Fruit fly (Drosophila melanogaster) whole organism, adult: ENCODE results near the gene CG43175.

Experiments used
- CG11617 ChIP-seq: fragments of 200-800 bp; sonication (Bioruptor generic); optimal IDR thresholded peaks from 2 replicates; lab custom pipeline; 2017; ENCODE audit warnings: mild to moderate bottlenecking, missing biosample characterization, missing genetic modification reagents, missing genetic modification characterization
- CG12768 ChIP-seq: fragments of 200-800 bp; sonication (Bioruptor generic); optimal IDR thresholded peaks from 2 replicates; lab custom pipeline; 2017; ENCODE audit warnings: missing biosample characterization, missing genetic modification characterization, mild to moderate bottlenecking, moderate library complexity, missing genetic modification reagents
- CG14711 ChIP-seq: fragments of 200-800 bp; sonication (Bioruptor generic); optimal IDR thresholded peaks from 2 replicates; lab custom pipeline; 2018; ENCODE audit warnings: missing biosample characterization, mild to moderate bottlenecking, missing genetic modification characterization, moderate library complexity
- CG1620 ChIP-seq: fragments of 200-800 bp; sonication (Bioruptor generic); optimal IDR thresholded peaks from 2 replicates; lab custom pipeline; 2016; ENCODE audit warnings: missing biosample characterization, missing genetic modification characterization
- CG33017 ChIP-seq: fragments of 200-800 bp; sonication (Bioruptor generic); optimal IDR thresholded peaks from 2 replicates; lab custom pipeline; 2018; ENCODE audit warnings: missing biosample characterization, mild to moderate bottlenecking, missing genetic modification characterization, moderate library complexity
- CG5204 ChIP-seq: fragments of 200-800 bp; sonication (Bioruptor generic); optimal IDR thresholded peaks from 2 replicates; lab custom pipeline; 2016; ENCODE audit warnings: missing biosample characterization, missing genetic modification characterization
- CG7045 ChIP-seq: fragments of 200-800 bp; sonication (Bioruptor generic); optimal IDR thresholded peaks from 2 replicates; lab custom pipeline; 2017; ENCODE audit warnings: missing biosample characterization, mild to moderate bottlenecking, missing genetic modification characterization
- CG7101 ChIP-seq: fragments of 200-800 bp; sonication (Bioruptor generic); optimal IDR thresholded peaks from 2 replicates; lab custom pipeline; 2018; ENCODE audit warnings: missing biosample characterization, mild to moderate bottlenecking, missing genetic modification characterization, moderate library complexity
- Clk ChIP-seq: fragments of 200-800 bp; sonication (Bioruptor generic); optimal IDR thresholded peaks from 2 replicates; lab custom pipeline; 2017; ENCODE audit warnings: missing biosample characterization, missing genetic modification characterization
- Crg-1 ChIP-seq: fragments of 200-800 bp; sonication (Bioruptor generic); optimal IDR thresholded peaks from 2 replicates; lab custom pipeline; 2016; ENCODE audit warnings: missing biosample characterization, missing genetic modification characterization
- Hr96 ChIP-seq: fragments of 200-800 bp; sonication (Bioruptor generic); optimal IDR thresholded peaks from 2 replicates; lab custom pipeline; 2016; ENCODE audit warnings: missing biosample characterization, missing genetic modification characterization
- Mnt ChIP-seq: fragments of 200-800 bp; sonication (Bioruptor generic); optimal IDR thresholded peaks from 2 replicates; lab custom pipeline; 2016; ENCODE audit warnings: missing biosample characterization, mild to moderate bottlenecking, missing genetic modification characterization
- bab1 ChIP-seq: fragments of 200-800 bp; sonication (Bioruptor generic); optimal IDR thresholded peaks from 3 replicates; lab custom pipeline; 2019; ENCODE audit warnings: missing biosample characterization, mild to moderate bottlenecking, missing genetic modification characterization, moderate library complexity
- cic ChIP-seq: fragments of 200-800 bp; sonication (Bioruptor generic); optimal IDR thresholded peaks from 2 replicates; lab custom pipeline; 2017; ENCODE audit warnings: missing biosample characterization, mild to moderate bottlenecking, missing genetic modification characterization, moderate library complexity
- cnc ChIP-seq, 2 experiments: fragments of >200 bp; optimal IDR thresholded peaks; 2 replicates each; lab custom pipeline; 2017
- kay ChIP-seq: fragments of 200-800 bp; sonication (Bioruptor generic); peaks from one replicate; lab custom pipeline; 2016; ENCODE audit warnings: missing biosample characterization, missing genetic modification characterization, borderline replicate concordance
- ovo ChIP-seq: fragments of 200-800 bp; sonication (Bioruptor generic); optimal IDR thresholded peaks from 2 replicates; lab custom pipeline; 2016; ENCODE audit warnings: missing biosample characterization, missing genetic modification characterization
- pad ChIP-seq: fragments of 200-800 bp; sonication (Bioruptor generic); optimal IDR thresholded peaks from 3 replicates; lab custom pipeline; 2017; ENCODE audit warnings: missing biosample characterization, missing genetic modification characterization, mild to moderate bottlenecking, moderate library complexity, missing genetic modification reagents
- tj ChIP-seq: fragments of 200-800 bp; sonication (Bioruptor generic); optimal IDR thresholded peaks from 3 replicates; lab custom pipeline; 2017; ENCODE audit warnings: missing biosample characterization, mild to moderate bottlenecking, missing genetic modification characterization, moderate library complexity
- toe ChIP-seq: fragments of 200-800 bp; sonication (Bioruptor generic); optimal IDR thresholded peaks from 2 replicates; lab custom pipeline; 2016; ENCODE audit warnings: missing biosample characterization, missing genetic modification characterization

The CG43175 gene

DNA sequence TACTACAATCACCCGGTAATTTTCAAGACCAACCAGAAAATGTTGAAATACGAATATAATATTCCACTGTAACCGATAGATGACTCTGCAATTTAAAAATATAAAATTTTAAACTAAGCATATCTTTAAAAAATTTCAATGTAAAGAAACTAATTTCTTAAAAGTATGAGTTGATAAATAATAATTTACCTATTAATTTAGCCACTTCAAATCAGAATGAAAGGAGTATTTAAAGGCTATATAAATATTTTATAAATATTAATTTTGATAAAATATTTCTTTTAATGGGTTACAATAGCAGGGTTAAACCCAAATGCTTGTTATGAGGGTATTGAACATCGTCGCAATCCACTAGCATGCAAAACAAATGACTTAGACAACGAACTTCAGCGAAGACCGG is 18.7 kb upstream of the CG43175 start:
- TF ChIP-seq Clk (GFP tag; lab: Kevin White, UChicago) (no peak), ovo (no peak)

- TF ChIP-seq CG7101 (no peak), CG5204 (GFP tag; lab: Kevin White, UChicago) (no peak), cnc (optimal IDR thresholded peaks at IDR 0.05; lab: Kevin White, UChicago) (no peak), Crg-1 (no peak), ovo (no peak), cic (no peak), CG1620 (GFP tag; lab: Kevin White, UChicago) (no peak), CG33017 (tag; lab: Kevin White, UChicago) (no peak), CG12768 (GFP tag; lab: Kevin White, UChicago) (no peak), Clk (GFP tag; lab: Kevin White, UChicago) (no peak), CG11617 (GFP tag; lab: Kevin White, UChicago) (no peak)
Observed at dm6 chr3R:17612587-17612986, 17.9 kb upstream of the CG43175 start, which contains the start of gene CG34281. Gene CG34281, plus strand, starts transcription at chr3R:17612887.

dm6 chr3R:17613549-17613948 is 17.0 kb upstream of the CG43175 start, which contains the start of gene CG14327:
Gene CG14327, plus strand, starts transcription at chr3R:17613709.
- no peak for TF ChIP-seq CG33017 (tag; lab: Kevin White, UChicago)
- no peak for TF ChIP-seq pad (GFP tag; lab: Kevin White, UChicago)
- TF ChIP-seq Clk (GFP tag; lab: Kevin White, UChicago), result no peak
- TF ChIP-seq CG12768 (GFP tag; lab: Kevin White, UChicago), result no peak
- no peak for TF ChIP-seq CG7101
- TF ChIP-seq cnc (optimal IDR thresholded peaks at IDR 0.05; lab: Kevin White, UChicago), result no peak
- no peak for TF ChIP-seq CG11617 (GFP tag; lab: Kevin White, UChicago)
- TF ChIP-seq CG14711 (tag; lab: Kevin White, UChicago), result no peak
- TF ChIP-seq kay (GFP tag; lab: Kevin White, UChicago), result no peak
- no peak for TF ChIP-seq tj
- no peak for TF ChIP-seq cic
- no peak for TF ChIP-seq bab1 (GFP tag; lab: Kevin White, UChicago)
- no peak for TF ChIP-seq Hr96 (GFP tag; lab: Kevin White, UChicago)
- no peak for TF ChIP-seq toe (GFP tag; lab: Kevin White, UChicago)
- TF ChIP-seq ovo, result no peak
- TF ChIP-seq Mnt (GFP tag; lab: Kevin White, UChicago), result no peak

DNA sequence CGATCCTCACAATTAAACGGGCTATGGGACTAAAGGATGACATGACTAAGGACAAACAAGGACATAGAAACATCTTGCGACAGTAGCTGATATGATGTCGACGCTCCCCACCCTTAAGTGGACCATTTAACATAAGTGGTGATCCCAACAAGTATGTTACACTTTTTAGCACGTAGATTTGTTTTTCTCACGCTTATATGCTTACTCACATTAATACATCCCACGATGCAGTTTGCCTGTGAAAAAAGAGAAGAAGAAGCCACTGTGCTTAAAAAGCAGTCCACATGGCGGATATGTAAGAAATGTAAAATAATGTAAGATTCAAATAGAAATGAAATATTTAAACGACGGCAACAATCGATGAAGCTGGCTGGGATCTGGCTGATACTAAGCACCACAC is 15.4 kb upstream of the CG43175 start:
- TF ChIP-seq CG14711 (tag; lab: Kevin White, UChicago), result no peak
- TF ChIP-seq bab1 (GFP tag; lab: Kevin White, UChicago), result no peak
- TF ChIP-seq cic, result no peak
- TF ChIP-seq pad (GFP tag; lab: Kevin White, UChicago), result no peak
- no peak for TF ChIP-seq CG7045

dm6 chr3R:17615746-17616145 is 14.8 kb upstream of the CG43175 start:
- no peak for TF ChIP-seq Clk (GFP tag; lab: Kevin White, UChicago)
- TF ChIP-seq kay (GFP tag; lab: Kevin White, UChicago), result peak; percentile 88
- peak; percentile 54 for TF ChIP-seq CG12768 (GFP tag; lab: Kevin White, UChicago)

dm6 chr3R:17616541-17616940 is 14.0 kb upstream of the CG43175 start:
- no peak for TF ChIP-seq ovo
- TF ChIP-seq CG1620 (GFP tag; lab: Kevin White, UChicago), result no peak
- TF ChIP-seq cnc (optimal IDR thresholded peaks at IDR 0.05; lab: Kevin White, UChicago), result no peak
- TF ChIP-seq CG7045, result no peak
- no peak for TF ChIP-seq CG33017 (tag; lab: Kevin White, UChicago)
- TF ChIP-seq Mnt (GFP tag; lab: Kevin White, UChicago), result no peak
- peak; percentile 38 for TF ChIP-seq bab1 (GFP tag; lab: Kevin White, UChicago)
- TF ChIP-seq pad (GFP tag; lab: Kevin White, UChicago), result no peak
- no peak for TF ChIP-seq CG5204 (GFP tag; lab: Kevin White, UChicago)

DNA sequence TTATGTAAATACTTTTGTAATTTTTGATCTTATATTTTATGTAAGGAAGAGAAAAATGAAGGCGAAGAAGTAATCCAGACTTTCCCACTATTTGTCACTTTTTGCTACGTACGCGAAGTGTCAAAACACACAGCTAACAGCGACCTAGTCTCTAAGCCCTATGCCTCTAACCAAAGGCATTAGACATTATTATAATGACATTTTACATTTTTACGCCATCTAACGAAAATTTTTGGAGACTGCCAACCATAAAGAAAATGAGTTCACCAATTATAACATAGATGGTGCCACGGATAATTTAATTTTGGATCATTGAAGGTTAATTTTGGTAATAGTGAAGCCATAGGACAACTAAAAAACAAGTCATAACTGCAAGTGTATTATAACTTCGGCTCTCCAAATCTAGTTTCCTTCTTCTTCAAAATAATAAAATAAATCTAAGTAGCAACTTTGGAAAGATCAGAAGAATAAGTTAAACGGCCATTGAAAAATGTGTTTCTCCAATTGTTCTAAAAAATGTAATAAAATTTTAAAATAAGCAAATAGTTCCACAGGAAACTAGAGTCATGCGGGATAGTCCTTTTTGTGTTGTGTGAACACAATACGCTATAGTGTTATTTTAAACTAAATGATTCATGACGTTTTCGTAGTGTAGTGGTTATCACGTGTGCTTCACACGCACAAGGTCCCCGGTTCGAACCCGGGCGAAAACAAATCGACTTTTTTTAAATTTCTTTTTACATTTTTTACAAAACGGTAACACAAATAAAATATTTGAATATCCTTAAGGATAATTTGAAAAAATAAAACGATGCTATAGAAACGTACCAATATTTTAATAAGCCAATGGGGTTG is 13.2 kb upstream of the CG43175 start:
- peak; percentile 55 for TF ChIP-seq kay (GFP tag; lab: Kevin White, UChicago)
- TF ChIP-seq Crg-1, result peak; percentile 1
- peak; percentile 49 for TF ChIP-seq CG5204 (GFP tag; lab: Kevin White, UChicago)
- TF ChIP-seq ovo, result no peak
- peak; percentile 9 for TF ChIP-seq CG12768 (GFP tag; lab: Kevin White, UChicago)
- TF ChIP-seq Clk (GFP tag; lab: Kevin White, UChicago), result no peak
- no peak for TF ChIP-seq cic
- peak; percentile 15 for TF ChIP-seq CG1620 (GFP tag; lab: Kevin White, UChicago)
- TF ChIP-seq Hr96 (GFP tag; lab: Kevin White, UChicago), result peak; percentile 26
- peak; percentile 22 for TF ChIP-seq toe (GFP tag; lab: Kevin White, UChicago)
- TF ChIP-seq CG7101, result no peak
